Worm (Caenorhabditis elegans) whole organism, L2 larva: ENCODE data around the gene T03F6.10.

ENCODE experiments used
- C34F6.9 ChIP-seq: fragments of 150-350 bp; optimal IDR thresholded peaks from 2 replicates; lab custom pipeline; 2014; ENCODE audit warnings: missing biosample characterization, missing genetic modification characterization
- F13H6.1 ChIP-seq: sonication (generic microtip); optimal IDR thresholded peaks from 2 replicates; lab custom pipeline; 2016; ENCODE audit warnings: missing genetic modification characterization, missing compliant biosample characterization
- R02D3.7 ChIP-seq: fragments of 150-350 bp; optimal IDR thresholded peaks from 2 replicates; lab custom pipeline; 2014; ENCODE audit warnings: missing biosample characterization, missing genetic modification characterization
- Y55F3AM.14 ChIP-seq: fragments of 200-800 bp; sonication (Bioruptor generic); optimal IDR thresholded peaks from 2 replicates; lab custom pipeline; 2018; ENCODE audit warnings: mild to moderate bottlenecking, missing genetic modification characterization, missing compliant biosample characterization
- ZK546.5 ChIP-seq: sonication (generic microtip); optimal IDR thresholded peaks from 2 replicates; lab custom pipeline; 2017; ENCODE audit warnings: missing biosample characterization, missing genetic modification characterization
- alr-1 ChIP-seq: fragments of 150-350 bp; optimal IDR thresholded peaks from 2 replicates; lab custom pipeline; 2014; ENCODE audit warnings: missing biosample characterization, missing genetic modification characterization
- aly-2 ChIP-seq: fragments of 150-350 bp; optimal IDR thresholded peaks from 2 replicates; lab custom pipeline; 2014; ENCODE audit warnings: missing biosample characterization, missing genetic modification characterization
- ama-1 ChIP-seq: fragments of 150-350 bp; optimal IDR thresholded peaks from 2 replicates; lab custom pipeline; 2018; ENCODE audit warnings: inconsistent platforms
- blmp-1 ChIP-seq: sonication (generic microtip); optimal IDR thresholded peaks from 2 replicates; lab custom pipeline; 2017; ENCODE audit warnings: missing genetic modification characterization, mild to moderate bottlenecking, missing compliant biosample characterization, antibody characterized with exemption, moderate library complexity; ENCODE audit not compliant: insufficient read depth
- ceh-16 ChIP-seq: fragments of 150-350 bp; optimal IDR thresholded peaks from 2 replicates; lab custom pipeline; 2014; ENCODE audit warnings: missing biosample characterization, missing genetic modification characterization
- ceh-82 ChIP-seq: fragments of 150-350 bp; optimal IDR thresholded peaks from 2 replicates; lab custom pipeline; 2014; ENCODE audit warnings: missing biosample characterization, missing genetic modification characterization
- crh-2 ChIP-seq: sonication (generic microtip); optimal IDR thresholded peaks from 2 replicates; lab custom pipeline; 2017; ENCODE audit warnings: missing biosample characterization, missing genetic modification characterization
- dmd-4 ChIP-seq: sonication (generic microtip); optimal IDR thresholded peaks from 2 replicates; lab custom pipeline; 2017; ENCODE audit warnings: missing biosample characterization, missing genetic modification characterization
- elt-1 ChIP-seq: fragments of 150-350 bp; optimal IDR thresholded peaks from 2 replicates; lab custom pipeline; 2014; ENCODE audit warnings: missing biosample characterization, missing genetic modification characterization
- elt-3 ChIP-seq: sonication (generic microtip); optimal IDR thresholded peaks from 2 replicates; lab custom pipeline; 2017; ENCODE audit warnings: missing biosample characterization, missing genetic modification characterization
- fos-1 ChIP-seq: fragments of 150-350 bp; optimal IDR thresholded peaks from 2 replicates; lab custom pipeline; 2014; ENCODE audit warnings: missing biosample characterization, missing genetic modification characterization
- gmeb-1 ChIP-seq: fragments of 150-350 bp; optimal IDR thresholded peaks from 2 replicates; lab custom pipeline; 2014; ENCODE audit warnings: missing biosample characterization, missing genetic modification characterization
- lsy-2 ChIP-seq, 2 experiments: fragments of 150-350 bp in 1 of 2; sonication (generic microtip) in 1 of 2; optimal IDR thresholded peaks; 2 replicates each; lab custom pipeline; 2014 to 2017; ENCODE audit warnings: missing biosample characterization in 2 of 2, missing genetic modification characterization in 2 of 2
- mab-5 ChIP-seq: fragments of 150-350 bp; optimal IDR thresholded peaks from 2 replicates; lab custom pipeline; 2014; ENCODE audit warnings: missing biosample characterization, missing genetic modification characterization
- mbf-1 ChIP-seq: sonication (generic microtip); optimal IDR thresholded peaks from 2 replicates; lab custom pipeline; 2017; ENCODE audit warnings: missing biosample characterization, missing genetic modification characterization
- nhr-11 ChIP-seq: fragments of 150-350 bp; optimal IDR thresholded peaks from 2 replicates; lab custom pipeline; 2014; ENCODE audit warnings: missing biosample characterization, missing genetic modification characterization
- nhr-12 ChIP-seq: fragments of 150-350 bp; optimal IDR thresholded peaks from 2 replicates; lab custom pipeline; 2014; ENCODE audit warnings: missing biosample characterization, missing genetic modification characterization
- nhr-129 ChIP-seq: fragments of 150-350 bp; optimal IDR thresholded peaks from 2 replicates; lab custom pipeline; 2014; ENCODE audit warnings: missing biosample characterization, missing genetic modification characterization
- nhr-21 ChIP-seq: fragments of 150-350 bp; optimal IDR thresholded peaks from 2 replicates; lab custom pipeline; 2014; ENCODE audit warnings: missing biosample characterization, missing genetic modification characterization
- nhr-23 ChIP-seq: fragments of 150-350 bp; optimal IDR thresholded peaks from 2 replicates; lab custom pipeline; 2014; ENCODE audit warnings: missing biosample characterization, missing genetic modification reagents, missing genetic modification characterization
- nhr-25 ChIP-seq: fragments of 150-350 bp; sonication (generic microtip); optimal IDR thresholded peaks from 3 replicates; lab custom pipeline; 2014; ENCODE audit warnings: missing biosample characterization, missing genetic modification characterization
- nhr-77 ChIP-seq: fragments of 150-350 bp; optimal IDR thresholded peaks from 2 replicates; lab custom pipeline; 2014; ENCODE audit warnings: missing biosample characterization, missing genetic modification characterization
- peb-1 ChIP-seq: fragments of 150-350 bp; optimal IDR thresholded peaks from 2 replicates; lab custom pipeline; 2014; ENCODE audit warnings: missing biosample characterization, missing genetic modification characterization
- sem-4 ChIP-seq: fragments of 150-350 bp; optimal IDR thresholded peaks from 2 replicates; lab custom pipeline; 2014; ENCODE audit warnings: missing biosample characterization, missing genetic modification reagents, missing genetic modification characterization
- skn-1 ChIP-seq: sonication (generic microtip); optimal IDR thresholded peaks from 2 replicates; lab custom pipeline; 2017; ENCODE audit warnings: missing biosample characterization, missing genetic modification characterization
- sma-9 ChIP-seq, 2 experiments: fragments of 150-350 bp in 1 of 2; sonication (generic microtip) in 1 of 2; optimal IDR thresholded peaks; 2 replicates each; lab custom pipeline; 2014 to 2016; ENCODE audit warnings: missing genetic modification characterization in 2 of 2, mild to moderate bottlenecking in 1 of 2, missing biosample characterization in 1 of 2, missing compliant biosample characterization in 1 of 2, missing genetic modification reagents in 1 of 2, moderate library complexity in 1 of 2
- snpc-4 ChIP-seq: fragments of 150-350 bp; optimal IDR thresholded peaks from 2 replicates; lab custom pipeline; 2014; ENCODE audit warnings: missing biosample characterization, missing genetic modification characterization
- unc-39 ChIP-seq: fragments of 150-350 bp; optimal IDR thresholded peaks from 2 replicates; lab custom pipeline; 2014; ENCODE audit warnings: missing biosample characterization, missing genetic modification characterization
- unc-55 ChIP-seq: fragments of 150-350 bp; sonication (generic microtip); optimal IDR thresholded peaks from 3 replicates; lab custom pipeline; 2014; ENCODE audit warnings: missing biosample characterization, missing genetic modification reagents, missing genetic modification characterization
- unc-62 ChIP-seq: fragments of 150-350 bp; optimal IDR thresholded peaks from 2 replicates; lab custom pipeline; 2014; ENCODE audit warnings: missing biosample characterization, missing genetic modification reagents, missing genetic modification characterization
- ztf-1 ChIP-seq: fragments of 200-800 bp; sonication (Bioruptor generic); conservative IDR thresholded peaks from 2 replicates; pipeline ENCODE4 v1.3.6; 2022; ENCODE audit warnings: missing genetic modification characterization, missing compliant biosample characterization
- ztf-11 ChIP-seq: sonication (generic microtip); optimal IDR thresholded peaks from 2 replicates; lab custom pipeline; 2017; ENCODE audit warnings: missing biosample characterization, missing genetic modification characterization

The T03F6.10 gene

ce11 chrIII:13344538-13345136 is 33.5 kb downstream of the T03F6.10 start, which contains the start of gene acaa-2 (continued):
- TF ChIP-seq snpc-4 (tag; lab: Kevin White, UChicago): no peak
- no peak for TF ChIP-seq elt-3 (tag; lab: Kevin White, UChicago)

DNA sequence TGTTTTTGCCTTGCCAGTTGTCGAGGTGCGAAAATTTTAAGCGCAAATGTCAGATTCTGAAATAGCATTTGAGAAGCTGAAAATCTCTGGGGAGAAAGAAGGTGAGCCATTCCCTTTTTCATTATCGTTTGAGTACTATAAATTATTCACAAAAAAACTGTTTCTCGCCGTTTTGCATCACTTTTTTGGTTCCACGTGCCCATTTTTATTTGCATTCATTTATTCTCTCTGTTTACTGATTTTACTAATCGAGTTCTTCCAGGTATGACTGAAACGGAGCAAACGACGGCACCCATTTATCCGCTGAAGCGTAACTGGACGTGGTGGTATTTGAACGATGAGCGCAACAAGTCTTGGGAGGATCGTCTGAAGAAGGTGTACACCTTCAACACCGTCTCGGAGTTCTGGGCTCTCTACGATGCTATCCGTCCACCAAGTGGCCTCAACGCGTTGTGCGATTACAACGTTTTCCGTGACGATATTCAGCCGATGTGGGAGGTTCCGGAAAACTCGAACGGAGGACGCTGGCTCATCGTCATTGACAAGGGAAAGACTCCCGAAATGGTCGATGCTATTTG is 34.5 kb downstream of the T03F6.10 start:
- TF ChIP-seq skn-1 (no peak), ztf-1 (GFP tag; lab: Robert Waterston, UW) (no peak), nhr-23 (tag; lab: Kevin White, UChicago) (no peak), nhr-129 (tag; lab: Kevin White, UChicago) (no peak), unc-55 (GFP tag; lab: Kevin White, UChicago) (no peak), Y55F3AM.14 (GFP tag; lab: Kevin White, UChicago) (no peak), elt-1 (tag; lab: Kevin White, UChicago) (no peak), snpc-4 (tag; lab: Kevin White, UChicago) (no peak), gmeb-1 (no peak), ceh-82 (tag; lab: Kevin White, UChicago) (no peak), nhr-11 (tag; lab: Kevin White, UChicago) (no peak), ceh-16 (no peak), unc-62 (GFP tag; lab: Kevin White, UChicago) (no peak), blmp-1 (no peak), ama-1 (lab: Kevin White, UChicago) (no peak), elt-3 (tag; lab: Kevin White, UChicago) (no peak)

DNA sequence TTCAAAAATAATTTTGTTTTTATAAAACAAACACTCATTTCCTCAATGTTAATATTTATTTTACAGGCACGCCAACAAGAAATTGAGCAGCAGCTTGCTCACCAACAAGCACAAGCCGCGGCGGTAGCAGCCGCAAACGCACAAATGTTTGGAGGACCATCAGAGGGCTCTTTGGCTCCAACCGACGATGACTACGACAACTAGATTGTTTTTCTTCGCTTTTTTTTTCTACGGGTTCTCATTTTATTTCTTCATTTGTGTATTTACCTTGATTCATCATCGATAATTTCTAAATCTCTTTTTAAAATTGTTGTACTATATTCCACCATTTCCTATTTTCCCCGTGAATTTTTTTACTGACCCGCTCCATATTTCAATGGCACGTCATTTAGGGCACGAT is 35.0 kb downstream of the T03F6.10 start, which contains the start of gene ife-1:
ife-1 (plus strand) TSS at position 301 of the 400 bp plus-strand sequence.
- no peak for TF ChIP-seq gmeb-1
- no peak for TF ChIP-seq nhr-12 (tag; lab: Kevin White, UChicago)

DNA sequence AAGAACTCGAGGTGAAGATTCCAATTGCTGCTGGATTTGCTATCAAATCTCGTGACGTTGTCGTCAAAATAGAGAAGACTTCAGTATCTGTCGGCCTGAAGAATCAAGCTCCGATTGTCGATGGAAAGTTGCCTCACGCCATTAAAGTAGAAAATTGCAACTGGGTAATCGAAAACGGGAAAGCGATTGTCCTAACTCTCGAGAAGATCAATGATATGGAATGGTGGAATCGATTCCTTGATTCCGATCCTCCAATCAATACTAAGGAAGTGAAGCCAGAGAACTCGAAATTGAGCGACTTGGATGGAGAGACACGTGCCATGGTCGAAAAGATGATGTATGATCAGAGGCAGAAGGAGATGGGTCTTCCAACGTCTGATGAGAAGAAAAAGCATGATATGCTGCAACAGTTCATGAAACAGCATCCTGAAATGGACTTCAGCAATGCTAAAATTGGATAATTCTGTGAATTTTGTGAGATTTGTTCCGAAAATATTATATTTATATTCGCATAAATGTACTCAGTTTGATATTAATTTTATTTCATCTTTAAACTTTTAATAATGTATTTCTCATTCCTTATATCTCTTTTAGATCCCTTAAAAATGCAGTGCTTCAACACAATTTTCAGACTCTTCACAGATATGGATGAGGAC is 35.9 kb downstream of the T03F6.10 start, which contains the start of gene dro-1:
dro-1 (plus strand) TSS at position 606 of the 656 bp plus-strand sequence.
- TF ChIP-seq nhr-25 (no peak), nhr-21 (no peak), mab-5 (tag; lab: Kevin White, UChicago) (no peak), fos-1 (tag; lab: Kevin White, UChicago) (no peak), R02D3.7 (tag; lab: Kevin White, UChicago) (no peak), lsy-2 (tag; optimal IDR thresholded peaks at IDR 0.05; lab: Kevin White, UChicago) (no peak), unc-55 (GFP tag; lab: Kevin White, UChicago) (no peak), alr-1 (tag; lab: Kevin White, UChicago) (no peak), nhr-129 (tag; lab: Kevin White, UChicago) (no peak), sma-9 (GFP tag; optimal IDR thresholded peaks at IDR 0.05; lab: Kevin White, UChicago) (no peak), sma-9 (tag; optimal IDR thresholded peaks at IDR 0.05; lab: Kevin White, UChicago) (no peak), peb-1 (tag; lab: Kevin White, UChicago) (no peak), F13H6.1 (tag; lab: Kevin White, UChicago) (no peak), ZK546.5 (no peak), nhr-11 (tag; lab: Kevin White, UChicago) (no peak), snpc-4 (tag; lab: Kevin White, UChicago) (no peak), skn-1 (no peak), crh-2 (tag; lab: Kevin White, UChicago) (no peak)

DNA sequence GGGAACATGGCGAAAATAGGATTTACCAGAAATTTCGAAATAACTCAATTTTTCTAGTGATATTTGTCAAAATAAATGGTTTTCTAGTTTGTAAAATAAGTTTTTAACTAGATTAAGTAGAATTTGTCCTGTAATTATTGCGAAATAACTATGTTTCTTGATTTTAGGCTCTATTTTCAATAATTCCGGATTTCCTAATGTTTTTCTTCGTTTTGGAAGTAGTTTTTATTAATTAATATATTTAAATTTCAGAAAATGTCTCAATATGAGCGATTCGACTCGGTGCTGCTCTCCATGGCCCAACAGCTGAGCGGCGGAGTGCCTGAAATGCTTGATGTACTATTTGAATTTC is 36.9 kb downstream of the T03F6.10 start, which contains the start of gene nud-1:
nud-1 (plus strand) TSS at position 253 of the 352 bp plus-strand sequence.
- TF ChIP-seq mab-5 (tag; lab: Kevin White, UChicago) (no peak), F13H6.1 (tag; lab: Kevin White, UChicago) (no peak), dmd-4 (tag; lab: Kevin White, UChicago) (no peak), lsy-2 (tag; optimal IDR thresholded peaks at IDR 0.05; lab: Kevin White, UChicago) (no peak), ama-1 (lab: Kevin White, UChicago) (no peak), sem-4 (tag; lab: Kevin White, UChicago) (no peak), nhr-77 (tag; lab: Kevin White, UChicago) (no peak), aly-2 (tag; lab: Kevin White, UChicago) (no peak), ztf-1 (GFP tag; lab: Robert Waterston, UW) (no peak), ztf-11 (no peak), gmeb-1 (no peak), nhr-21 (no peak), mbf-1 (tag; lab: Kevin White, UChicago) (no peak), unc-39 (no peak), C34F6.9 (tag; lab: Kevin White, UChicago) (no peak)
